Worm (Caenorhabditis elegans): ENCODE measurements around the gene R09E10.8.

ce11 chrIV:10302203-10302602, 8.0 kb downstream of the R09E10.8 start, which contains the start of gene R09E10.5:
- TF ChIP-seq flt-1 (GFP tag; IDR thresholded peaks at IDR 0.05) (no peak), cog-1 (tag; optimal IDR thresholded peaks at IDR 0.05) (no peak), ztf-23 (GFP tag; IDR thresholded peaks at IDR 0.05) (no peak), tab-1 (GFP tag; IDR thresholded peaks at IDR 0.05) (no peak)
